Fruit fly (Drosophila melanogaster) whole organism, wandering third instar larva: ENCODE results near the gene Nemp.

Experiments
- Abd-B ChIP-seq: fragments of >200 bp; optimal IDR thresholded peaks from 2 replicates; lab custom pipeline; 2017; ENCODE audit warnings: missing biosample characterization, missing genetic modification characterization
- CG32264 ChIP-seq: fragments of 200-800 bp; sonication (Bioruptor generic); optimal IDR thresholded peaks from 2 replicates; lab custom pipeline; 2016; ENCODE audit warnings: missing biosample characterization, missing genetic modification characterization
- CrebA ChIP-seq: fragments of 200-800 bp; sonication (Bioruptor generic); optimal IDR thresholded peaks from 2 replicates; lab custom pipeline; 2016; ENCODE audit warnings: missing biosample characterization, mild to moderate bottlenecking, missing genetic modification characterization, borderline replicate concordance
- Dif ChIP-seq: fragments of 200-275, 200-300 bp; sonication (Bioruptor generic); optimal IDR thresholded peaks from 2 replicates; lab custom pipeline; 2018; ENCODE audit warnings: missing biosample characterization, missing genetic modification characterization; ENCODE audit not compliant: partially characterized antibody
- GATAd ChIP-seq: sonication (Bioruptor generic); optimal IDR thresholded peaks from 2 replicates; lab custom pipeline; 2016; ENCODE audit warnings: missing biosample characterization, missing genetic modification characterization
- Hnf4 ChIP-seq: fragments of 200-800 bp; sonication (Bioruptor generic); optimal IDR thresholded peaks from 2 replicates; lab custom pipeline; 2016; ENCODE audit warnings: missing biosample characterization, mild to moderate bottlenecking, missing genetic modification characterization
- Hr83 ChIP-seq: fragments of 200-300 bp; sonication (Bioruptor generic); optimal IDR thresholded peaks from 2 replicates; lab custom pipeline; 2016; ENCODE audit warnings: missing biosample characterization, mild to moderate bottlenecking, missing genetic modification characterization, moderate library complexity; ENCODE audit not compliant: poor library complexity, severe bottlenecking
- Jra ChIP-seq: sonication (Bioruptor generic); optimal IDR thresholded peaks from 2 replicates; lab custom pipeline; 2016; ENCODE audit warnings: missing biosample characterization, missing genetic modification characterization
- Mio ChIP-seq: sonication (Bioruptor generic); optimal IDR thresholded peaks from 2 replicates; lab custom pipeline; 2016; ENCODE audit warnings: missing biosample characterization, missing genetic modification characterization
- Myc ChIP-seq: fragments of >200 bp; optimal IDR thresholded peaks from 2 replicates; lab custom pipeline; 2017
- N ChIP-seq: fragments of >200 bp; optimal IDR thresholded peaks from 2 replicates; lab custom pipeline; 2018; ENCODE audit warnings: missing biosample characterization, missing external identifiers, missing genetic modification characterization
- OdsH ChIP-seq: fragments of 200-800 bp; sonication (Bioruptor generic); optimal IDR thresholded peaks from 2 replicates; lab custom pipeline; 2016; ENCODE audit warnings: missing biosample characterization, mild to moderate bottlenecking, missing genetic modification characterization
- Rel ChIP-seq, 2 experiments: fragments of 200-800 bp; sonication (Bioruptor generic) in 1 of 2; optimal IDR thresholded peaks; 2 replicates in 1 of 2; 3 replicates in 1 of 2; lab custom pipeline; 2016 to 2019; ENCODE audit warnings: mild to moderate bottlenecking in 2 of 2, missing biosample characterization in 2 of 2, missing genetic modification characterization in 2 of 2, moderate library complexity in 1 of 2
- Sp1 ChIP-seq: fragments of 200-800 bp; sonication (Bioruptor generic); optimal IDR thresholded peaks from 3 replicates; lab custom pipeline; 2019; ENCODE audit warnings: missing biosample characterization, mild to moderate bottlenecking, missing genetic modification characterization, moderate library complexity
- Vsx2 ChIP-seq: fragments of 200-300, 225-300 bp; sonication (Bioruptor generic); optimal IDR thresholded peaks from 2 replicates; lab custom pipeline; 2018; ENCODE audit warnings: missing biosample characterization, missing genetic modification characterization; ENCODE audit not compliant: partially characterized antibody
- br ChIP-seq: fragments of 200-800 bp; sonication (Bioruptor generic); optimal IDR thresholded peaks from 2 replicates; lab custom pipeline; 2016; ENCODE audit warnings: missing biosample characterization, missing genetic modification characterization
- brk ChIP-seq: fragments of 200-800 bp; sonication (Bioruptor generic); optimal IDR thresholded peaks from 2 replicates; lab custom pipeline; 2016; ENCODE audit warnings: missing biosample characterization, mild to moderate bottlenecking, missing genetic modification characterization
- dl ChIP-seq, 2 experiments: fragments of 175-275, 200-275 bp in 1 of 2; fragments of 200-275 bp in 1 of 2; sonication (Bioruptor generic); optimal IDR thresholded peaks; lab custom pipeline; 2018; ENCODE audit warnings: mild to moderate bottlenecking in 2 of 2, missing biosample characterization in 2 of 2, missing genetic modification characterization in 2 of 2, moderate library complexity in 2 of 2; ENCODE audit not compliant: partially characterized antibody in 2 of 2, insufficient read depth in 1 of 2
- dsf ChIP-seq: sonication (Bioruptor generic); optimal IDR thresholded peaks from 2 replicates; lab custom pipeline; 2016; ENCODE audit warnings: missing biosample characterization, missing genetic modification characterization, borderline replicate concordance
- ey ChIP-seq: fragments of 200-800 bp; sonication (Bioruptor generic); optimal IDR thresholded peaks from 2 replicates; lab custom pipeline; 2016; ENCODE audit warnings: missing biosample characterization, missing genetic modification characterization
- foxo ChIP-seq, 2 experiments: fragments of 200-800 bp; sonication (Bioruptor generic); optimal IDR thresholded peaks; 2 replicates in 1 of 2; 3 replicates in 1 of 2; lab custom pipeline; 2016 to 2017; ENCODE audit warnings: missing biosample characterization in 2 of 2, missing genetic modification characterization in 2 of 2
- fru ChIP-seq: fragments of 200-800 bp; sonication (Bioruptor generic); optimal IDR thresholded peaks from 3 replicates; lab custom pipeline; 2016; ENCODE audit warnings: missing biosample characterization, mild to moderate bottlenecking, missing genetic modification characterization
- lola ChIP-seq: fragments of >200 bp; optimal IDR thresholded peaks from 2 replicates; lab custom pipeline; 2017; ENCODE audit warnings: missing biosample characterization, missing genetic modification characterization
- pan ChIP-seq: fragments of >200 bp; optimal IDR thresholded peaks from 2 replicates; lab custom pipeline; 2017
- psq ChIP-seq: fragments of 200-800 bp; sonication (Bioruptor generic); optimal IDR thresholded peaks from 3 replicates; lab custom pipeline; 2017; ENCODE audit warnings: missing biosample characterization, mild to moderate bottlenecking, missing genetic modification characterization, moderate library complexity
- rgr ChIP-seq: fragments of 200-800 bp; sonication (Bioruptor generic); optimal IDR thresholded peaks from 3 replicates; lab custom pipeline; 2016; ENCODE audit warnings: missing biosample characterization, mild to moderate bottlenecking, missing genetic modification characterization
- sage ChIP-seq: fragments of 200-800 bp; sonication (Bioruptor generic); optimal IDR thresholded peaks from 2 replicates; lab custom pipeline; 2016; ENCODE audit warnings: missing biosample characterization, mild to moderate bottlenecking, missing genetic modification characterization
- sv ChIP-seq: fragments of 200-800 bp; sonication (Bioruptor generic); optimal IDR thresholded peaks from 3 replicates; lab custom pipeline; 2016; ENCODE audit warnings: missing biosample characterization, missing genetic modification characterization
- tai ChIP-seq: sonication (Bioruptor generic); optimal IDR thresholded peaks from 2 replicates; lab custom pipeline; 2016; ENCODE audit warnings: missing biosample characterization, missing genetic modification characterization
- usp ChIP-seq: fragments of >200 bp; optimal IDR thresholded peaks from 2 replicates; lab custom pipeline; 2017; ENCODE audit warnings: missing biosample characterization, missing genetic modification characterization
- woc ChIP-seq: sonication (Bioruptor generic); optimal IDR thresholded peaks from 2 replicates; lab custom pipeline; 2016; ENCODE audit warnings: missing biosample characterization, mild to moderate bottlenecking, missing genetic modification characterization

Gene Nemp

dm6 chrX:16651625-16652024 is 3.2 kb downstream of the Nemp start:
- no peak for TF ChIP-seq sage (GFP tag; lab: Kevin White, UChicago)
- TF ChIP-seq CrebA (GFP tag; lab: Kevin White, UChicago): no peak
- no peak for TF ChIP-seq Abd-B (GFP tag; lab: Kevin White, UChicago)
- TF ChIP-seq Sp1 (GFP tag; lab: Kevin White, UChicago): no peak
- no peak for TF ChIP-seq Hr83 (GFP tag; lab: Kevin White, UChicago)
- no peak for TF ChIP-seq br (GFP tag; lab: Kevin White, UChicago)

- peak; percentile 45 for TF ChIP-seq Myc
- TF ChIP-seq dl (GFP tag; optimal IDR thresholded peaks at IDR 0.05; lab: Kevin White, UChicago; ENCODE audit: insufficient read depth in 1 of 2, partially characterized antibody in 2 of 2): no peak
- no peak for TF ChIP-seq Hnf4 (GFP tag; lab: Kevin White, UChicago)
- no peak for TF ChIP-seq Mio (GFP tag; lab: Kevin White, UChicago)
- no peak for TF ChIP-seq Vsx2 (GFP tag; lab: Kevin White, UChicago)
- no peak for TF ChIP-seq N
- TF ChIP-seq dsf (GFP tag; lab: Kevin White, UChicago): no peak
- no peak for TF ChIP-seq sv (GFP tag; lab: Kevin White, UChicago)
- TF ChIP-seq Dif (GFP tag; lab: Kevin White, UChicago): no peak
- TF ChIP-seq rgr (GFP tag; lab: Kevin White, UChicago): no peak
- no peak for TF ChIP-seq brk (GFP tag; lab: Kevin White, UChicago)
- no peak for TF ChIP-seq Jra
- TF ChIP-seq GATAd (GFP tag; lab: Kevin White, UChicago): no peak
- no peak for TF ChIP-seq Rel (GFP tag; optimal IDR thresholded peaks at IDR 0.05; lab: Kevin White, UChicago)
- peak; percentile 25 for TF ChIP-seq Rel (tag; optimal IDR thresholded peaks at IDR 0.05; lab: Kevin White, UChicago)
- TF ChIP-seq br (GFP tag; lab: Kevin White, UChicago): no peak
These were observed 3.7 kb downstream of the Nemp start, which contains the start of the genes CG32573 and CG42512 for dm6 chrX:16651098-16651497. TSS of gene CG32573 (plus strand) at chrX:16651376. TSS of gene CG42512 (plus strand) at chrX:16651376.

dm6 chrX:16650078-16651063 is 4.4 kb downstream of the Nemp start:
- TF ChIP-seq sv (GFP tag; lab: Kevin White, UChicago) (peak; percentile 41), GATAd (GFP tag; lab: Kevin White, UChicago) (no peak), CG32264 (GFP tag; lab: Kevin White, UChicago) (peak; percentile 57), ey (GFP tag; lab: Kevin White, UChicago) (peak; percentile 44), br (GFP tag; lab: Kevin White, UChicago) (no peak), woc (GFP tag; lab: Kevin White, UChicago) (peak; percentile 62), fru (GFP tag; lab: Kevin White, UChicago) (peak; percentile 69), foxo (GFP tag; optimal IDR thresholded peaks at IDR 0.05; lab: Kevin White, UChicago) (peak in 1 of 2 experiments; percentile 71), Hr83 (GFP tag; lab: Kevin White, UChicago) (no peak)

dm6 chrX:16648435-16648781 is 6.4 kb downstream of the Nemp start:
- TF ChIP-seq CrebA (GFP tag; lab: Kevin White, UChicago) (no peak), sv (GFP tag; lab: Kevin White, UChicago) (no peak), tai (GFP tag; lab: Kevin White, UChicago) (no peak), ey (GFP tag; lab: Kevin White, UChicago) (no peak), psq (GFP tag; lab: Kevin White, UChicago) (no peak), woc (GFP tag; lab: Kevin White, UChicago) (no peak), lola (GFP tag; lab: Kevin White, UChicago) (no peak), pan (lab: Kevin White, UChicago) (no peak), Abd-B (GFP tag; lab: Kevin White, UChicago) (no peak), Mio (GFP tag; lab: Kevin White, UChicago) (no peak), foxo (GFP tag; optimal IDR thresholded peaks at IDR 0.05; lab: Kevin White, UChicago) (no peak), fru (GFP tag; lab: Kevin White, UChicago) (no peak), Hr83 (GFP tag; lab: Kevin White, UChicago) (no peak), Myc (no peak), usp (GFP tag; lab: Kevin White, UChicago) (no peak), OdsH (GFP tag; lab: Kevin White, UChicago) (no peak), dl (GFP tag; optimal IDR thresholded peaks at IDR 0.05; lab: Kevin White, UChicago; ENCODE audit: insufficient read depth in 1 of 2, partially characterized antibody in 2 of 2) (no peak), Jra (no peak), Rel (GFP tag; optimal IDR thresholded peaks at IDR 0.05; lab: Kevin White, UChicago) (no peak), Rel (tag; optimal IDR thresholded peaks at IDR 0.05; lab: Kevin White, UChicago) (no peak)
- TF ChIP-seq, all 38 proteins: peak for 0
